Fruit fly (Drosophila melanogaster): ENCODE data around the gene Kmn1.
"Not testable (repeated sequence)": the region's sequence is repeated elsewhere in the genome, so short reads cannot be mapped to it uniquely, and the experiment has no call there.

The Kmn1 gene

dm6 chrX:11611056-11611644 lies 38.9 kb upstream of the Kmn1 start:
- TF ChIP-seq CG32121 (GFP tag; IDR thresholded peaks at IDR 0.05) (no peak), EcR (GFP tag; optimal IDR thresholded peaks at IDR 0.05) (peak; percentile 55), rn (GFP tag; IDR thresholded peaks at IDR 0.05) (no peak)

- TF ChIP-seq CG12605 (GFP tag; IDR thresholded peaks at IDR 0.05) (no peak), CG8159 (tag; optimal IDR thresholded peaks at IDR 0.05) (no peak), CG32121 (GFP tag; IDR thresholded peaks at IDR 0.05) (no peak), CG4496 (GFP tag; IDR thresholded peaks at IDR 0.05) (no peak), rn (GFP tag; IDR thresholded peaks at IDR 0.05) (no peak), D1 (tag; optimal IDR thresholded peaks at IDR 0.05) (no peak), Pif1A (GFP tag; optimal IDR thresholded peaks at IDR 0.05) (no peak)
Measured at dm6 chrX:11604094-11604493, 31.9 kb upstream of the Kmn1 start, which contains the start of gene CG2533. Gene CG2533, minus strand, starts transcription at chrX:11604194.

dm6 chrX:11601408-11601807 lies 29.2 kb upstream of the Kmn1 start:
- TF ChIP-seq CG12605 (GFP tag; IDR thresholded peaks at IDR 0.05) (0 out of 2 replicates have a peak, but pooled peaks have one; percentile 22), CG10348 (GFP tag; IDR thresholded peaks at IDR 0.05) (no peak)

dm6 chrX:11600795-11601358 lies 28.6 kb upstream of the Kmn1 start:
- TF ChIP-seq CG14655 (GFP tag; optimal IDR thresholded peaks at IDR 0.05) (no peak), CG15710 (tag; optimal IDR thresholded peaks at IDR 0.05) (peak; percentile 25), gl (tag; optimal IDR thresholded peaks at IDR 0.05) (no peak), CG8301 (tag; optimal IDR thresholded peaks at IDR 0.05) (peak; percentile 15), CG10348 (GFP tag; IDR thresholded peaks at IDR 0.05) (no peak), CG9948 (tag; optimal IDR thresholded peaks at IDR 0.05) (no peak), CG34367 (tag; optimal IDR thresholded peaks at IDR 0.05) (no peak), CG32121 (GFP tag; IDR thresholded peaks at IDR 0.05) (no peak), CG8159 (tag; optimal IDR thresholded peaks at IDR 0.05) (no peak), Ets98B (GFP tag; IDR thresholded peaks at IDR 0.05) (no peak), EcR (GFP tag; optimal IDR thresholded peaks at IDR 0.05) (peak; percentile 67), fd96Ca (GFP tag; IDR thresholded peaks at IDR 0.05) (peak; percentile 49; the same call in 1 of the 3 replicates), Pif1A (GFP tag; optimal IDR thresholded peaks at IDR 0.05) (peak; percentile 63), D1 (tag; optimal IDR thresholded peaks at IDR 0.05) (no peak), CG12605 (GFP tag; IDR thresholded peaks at IDR 0.05) (no peak; the same call in 1 of the 2 replicates), Pif1B (GFP tag; optimal IDR thresholded peaks at IDR 0.05) (peak; percentile 55), CG13204 (GFP tag; optimal IDR thresholded peaks at IDR 0.05) (no peak), CG17806 (tag; optimal IDR thresholded peaks at IDR 0.05) (peak; percentile 27), CG4496 (GFP tag; IDR thresholded peaks at IDR 0.05) (peak; percentile 31; the same call in 2 of the 3 replicates), rn (GFP tag; IDR thresholded peaks at IDR 0.05) (no peak), Snoo (tag; optimal IDR thresholded peaks at IDR 0.05) (peak; percentile 6)

dm6 chrX:11599589-11599988 lies 27.3 kb upstream of the Kmn1 start, which contains the start of gene rho-4:
Gene rho-4, plus strand, starts transcription at chrX:11599838.
- not testable (repeated sequence) for TF ChIP-seq CG8301 (tag; optimal IDR thresholded peaks at IDR 0.05); CG10348 (GFP tag; IDR thresholded peaks at IDR 0.05); CG9948 (tag; optimal IDR thresholded peaks at IDR 0.05)

dm6 chrX:11584075-11584474 lies 11.8 kb upstream of the Kmn1 start, which contains the start of gene pkm:
Gene pkm, minus strand, starts transcription at chrX:11584175.
- no peak for TF ChIP-seq EcR (GFP tag; optimal IDR thresholded peaks at IDR 0.05)
- no peak for TF ChIP-seq Ets98B (GFP tag; IDR thresholded peaks at IDR 0.05)
- no peak for TF ChIP-seq CG15710 (tag; optimal IDR thresholded peaks at IDR 0.05)
- TF ChIP-seq CG12605 (GFP tag; IDR thresholded peaks at IDR 0.05): no peak
- TF ChIP-seq CG10348 (GFP tag; IDR thresholded peaks at IDR 0.05): no peak
- no peak for TF ChIP-seq CG8301 (tag; optimal IDR thresholded peaks at IDR 0.05)
- TF ChIP-seq CG32121 (GFP tag; IDR thresholded peaks at IDR 0.05): no peak
- TF ChIP-seq CG17806 (tag; optimal IDR thresholded peaks at IDR 0.05): no peak
- no peak for TF ChIP-seq fd96Ca (GFP tag; IDR thresholded peaks at IDR 0.05)
- TF ChIP-seq Pif1B (GFP tag; optimal IDR thresholded peaks at IDR 0.05): no peak
- no peak for TF ChIP-seq rn (GFP tag; IDR thresholded peaks at IDR 0.05)
- no peak for TF ChIP-seq CG14655 (GFP tag; optimal IDR thresholded peaks at IDR 0.05)

dm6 chrX:11580200-11580840 lies 8.1 kb upstream of the Kmn1 start, which contains the start of gene nod:
Gene nod, plus strand, starts transcription at chrX:11580772.
- TF ChIP-seq CG9948 (tag; optimal IDR thresholded peaks at IDR 0.05) (peak; percentile 27), CG34367 (tag; optimal IDR thresholded peaks at IDR 0.05) (peak; percentile 2), CG13204 (GFP tag; optimal IDR thresholded peaks at IDR 0.05) (no peak), Snoo (tag; optimal IDR thresholded peaks at IDR 0.05) (peak; percentile 31), CG8159 (tag; optimal IDR thresholded peaks at IDR 0.05) (peak; percentile 35), CG8301 (tag; optimal IDR thresholded peaks at IDR 0.05) (peak; percentile 4), EcR (GFP tag; optimal IDR thresholded peaks at IDR 0.05) (no peak), Pif1A (GFP tag; optimal IDR thresholded peaks at IDR 0.05) (no peak), gl (tag; optimal IDR thresholded peaks at IDR 0.05) (no peak), CG15710 (tag; optimal IDR thresholded peaks at IDR 0.05) (peak; percentile 9), CG17806 (tag; optimal IDR thresholded peaks at IDR 0.05) (peak; percentile 35), CG4496 (GFP tag; IDR thresholded peaks at IDR 0.05) (0 out of 3 replicates have a peak, but pooled peaks have one; percentile 45), CG32121 (GFP tag; IDR thresholded peaks at IDR 0.05) (peak; percentile 47; the same call in 1 of the 2 replicates), rn (GFP tag; IDR thresholded peaks at IDR 0.05) (no peak), Ets98B (GFP tag; IDR thresholded peaks at IDR 0.05) (no peak; the same call in 1 of the 2 replicates), CG12605 (GFP tag; IDR thresholded peaks at IDR 0.05) (0 out of 2 replicates have a peak, but pooled peaks have one; percentile 21), fd96Ca (GFP tag; IDR thresholded peaks at IDR 0.05) (0 out of 3 replicates have a peak, but pooled peaks have one; percentile 55), CG14655 (GFP tag; optimal IDR thresholded peaks at IDR 0.05) (no peak), D1 (tag; optimal IDR thresholded peaks at IDR 0.05) (no peak), CG10348 (GFP tag; IDR thresholded peaks at IDR 0.05) (no peak), Pif1B (GFP tag; optimal IDR thresholded peaks at IDR 0.05) (no peak)

Measured in whole organism, pupa.